Fruit fly (Drosophila melanogaster): ENCODE results near the gene spict.

The spict gene

DNA sequence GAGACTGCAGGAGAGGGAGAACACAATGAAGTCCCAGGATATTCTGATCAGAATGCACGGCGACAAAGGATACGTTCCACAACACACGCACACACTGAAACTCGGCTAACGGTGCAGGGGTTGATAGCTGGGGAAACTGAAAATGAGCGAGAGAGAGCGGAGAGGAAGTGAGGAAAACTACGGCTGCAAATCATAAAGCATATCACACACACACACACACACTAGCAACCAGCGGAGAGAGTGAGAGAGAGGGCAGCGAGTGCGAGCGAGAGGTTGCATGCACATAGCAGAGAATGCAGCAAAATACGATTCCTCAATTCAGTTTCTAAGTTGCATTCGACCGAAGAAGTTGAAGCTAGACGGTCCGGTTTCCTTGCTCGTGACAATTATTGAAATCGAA lies 26.2 kb upstream of the spict start (continued):
- TF ChIP-seq amos (GFP tag; IDR thresholded peaks at IDR 0.05; ENCODE audit: partially characterized antibody) (no peak), CG7271 (tag; optimal IDR thresholded peaks at IDR 0.05) (no peak), CG9727 (GFP tag; optimal IDR thresholded peaks at IDR 0.05) (no peak), CG15269 (tag; optimal IDR thresholded peaks at IDR 0.05) (no peak), Hsf (GFP tag; optimal IDR thresholded peaks at IDR 0.05) (no peak), CG6272 (GFP tag; IDR thresholded peaks at IDR 0.05) (no peak), oc (tag; optimal IDR thresholded peaks at IDR 0.05) (no peak), Hmx (GFP tag; optimal IDR thresholded peaks at IDR 0.05) (no peak), cg (GFP tag; optimal IDR thresholded peaks at IDR 0.05) (peak; percentile 95), CG1603 (tag; optimal IDR thresholded peaks at IDR 0.05) (no peak), CG12071 (GFP tag; optimal IDR thresholded peaks at IDR 0.05) (no peak), Nf-YC (tag; optimal IDR thresholded peaks at IDR 0.05) (peak; percentile 92), CG3163 (GFP tag; optimal IDR thresholded peaks at IDR 0.05) (no peak), pb (GFP tag; optimal IDR thresholded peaks at IDR 0.05) (no peak), cwo (GFP tag; optimal IDR thresholded peaks at IDR 0.05) (no peak), CG14441 (GFP tag; IDR thresholded peaks at IDR 0.05) (no peak), CG17829 (tag; optimal IDR thresholded peaks at IDR 0.05) (peak; percentile 3), mam (GFP tag; optimal IDR thresholded peaks at IDR 0.05) (no peak), CG2116 (GFP tag; optimal IDR thresholded peaks at IDR 0.05) (no peak), B-H1 (GFP tag; IDR thresholded peaks at IDR 0.05) (no peak), CG11695 (GFP tag; IDR thresholded peaks at IDR 0.05) (no peak), fd102C (GFP tag; optimal IDR thresholded peaks at IDR 0.05) (no peak), chm (GFP tag; IDR thresholded peaks at IDR 0.05) (peak; percentile 22; the same call in 1 of the 2 replicates), Ravus (GFP tag; IDR thresholded peaks at IDR 0.05) (no peak), CG14050 (GFP tag; IDR thresholded peaks at IDR 0.05) (no peak), seq (GFP tag; IDR thresholded peaks at IDR 0.05) (peak; percentile 63; the same call in 1 of the 2 replicates), ci (GFP tag; IDR thresholded peaks at IDR 0.05) (peak; percentile 48; the same call in 2 of the 3 replicates), CG8478 (optimal IDR thresholded peaks at IDR 0.05) (peak; percentile 84), CG8924 (tag; optimal IDR thresholded peaks at IDR 0.05) (peak; percentile 3), CG3995 (GFP tag; optimal IDR thresholded peaks at IDR 0.05) (no peak), CG30403 (GFP tag; optimal IDR thresholded peaks at IDR 0.05) (no peak), CG5180 (GFP tag; optimal IDR thresholded peaks at IDR 0.05) (no peak), CG4730 (GFP tag; IDR thresholded peaks at IDR 0.05) (no peak), PHDP (tag; optimal IDR thresholded peaks at IDR 0.05) (no peak), tna (GFP tag; IDR thresholded peaks at IDR 0.05; ENCODE audit: partially characterized antibody) (no peak), Trl (optimal IDR thresholded peaks at IDR 0.05) (peak; percentile 33 to 95), Trl (GFP tag; optimal IDR thresholded peaks at IDR 0.05) (no peak), jumu (GFP tag; optimal IDR thresholded peaks at IDR 0.05) (no peak), CG2678 (tag; optimal IDR thresholded peaks at IDR 0.05) (no peak), zen2 (GFP tag; IDR thresholded peaks at IDR 0.05; ENCODE audit: partially characterized antibody) (peak; percentile 7; the same call in 1 of the 3 replicates), sisA (GFP tag; IDR thresholded peaks at IDR 0.05) (no peak), ham (GFP tag; IDR thresholded peaks at IDR 0.05) (no peak), lab (GFP tag; optimal IDR thresholded peaks at IDR 0.05) (no peak), Pdp1 (GFP tag; optimal IDR thresholded peaks at IDR 0.05) (no peak), wdn (GFP tag; IDR thresholded peaks at IDR 0.05) (no peak), vvl (GFP tag; IDR thresholded peaks at IDR 0.05) (peak; percentile 60), kni (GFP tag; optimal IDR thresholded peaks at IDR 0.05) (no peak), nerfin-1 (tag; optimal IDR thresholded peaks at IDR 0.05) (peak; percentile 44), z (GFP tag; IDR thresholded peaks at IDR 0.05) (no peak), ewg (GFP tag; optimal IDR thresholded peaks at IDR 0.05) (peak; percentile 3), danr (GFP tag; IDR thresholded peaks at IDR 0.05) (no peak), sens (GFP tag) (no peak)
